Fruit fly (Drosophila melanogaster): ENCODE measurements around the gene Sec15.

Gene Sec15

DNA sequence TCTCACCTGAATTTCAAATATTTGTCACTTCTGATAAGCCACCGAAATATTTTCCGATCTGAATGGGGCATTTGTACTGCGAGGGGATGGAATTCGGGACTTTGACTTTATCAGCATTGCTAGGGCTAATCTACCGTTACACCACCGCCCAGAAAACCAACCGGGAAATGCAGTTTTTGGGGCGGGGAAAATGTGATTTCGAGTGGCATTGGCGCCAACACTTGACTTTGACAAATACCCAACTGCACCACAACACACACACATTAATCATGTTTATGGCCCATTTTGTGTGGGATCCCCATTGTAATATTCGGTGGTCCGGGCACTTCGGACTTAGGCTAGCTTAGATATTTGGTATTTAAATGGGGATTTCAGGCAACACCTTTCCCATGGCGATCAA lies 28.8 kb downstream of the Sec15 start:
- TF ChIP-seq Pif1B (GFP tag; optimal IDR thresholded peaks at IDR 0.05) (no peak), Snoo (tag; optimal IDR thresholded peaks at IDR 0.05) (no peak), CG15710 (tag; optimal IDR thresholded peaks at IDR 0.05) (no peak), CG4496 (GFP tag; IDR thresholded peaks at IDR 0.05) (no peak), CG14655 (GFP tag; optimal IDR thresholded peaks at IDR 0.05) (no peak)

DNA sequence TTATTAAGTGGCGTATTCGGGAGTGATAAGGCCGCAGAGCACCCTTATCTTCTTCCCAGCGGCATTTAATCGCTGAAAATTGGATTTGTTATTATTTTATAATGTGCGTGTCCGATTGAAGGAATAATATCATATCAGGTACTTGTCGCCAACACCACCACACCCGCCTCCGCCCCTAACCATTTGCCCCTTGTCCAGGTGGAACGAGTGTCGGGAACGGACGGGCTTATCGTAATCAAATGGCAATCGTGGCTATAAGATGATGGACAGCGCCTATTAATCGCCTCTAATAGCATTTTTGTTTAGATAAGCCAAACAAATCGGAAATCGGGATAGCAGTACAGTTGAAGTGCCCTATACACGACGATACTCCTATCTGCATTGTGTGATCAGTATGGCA lies 29.6 kb downstream of the Sec15 start:
- TF ChIP-seq CG32121 (GFP tag; IDR thresholded peaks at IDR 0.05) (no peak), Pif1A (GFP tag; optimal IDR thresholded peaks at IDR 0.05) (no peak), CG10348 (GFP tag; IDR thresholded peaks at IDR 0.05) (no peak), fd96Ca (GFP tag; IDR thresholded peaks at IDR 0.05) (no peak), gl (tag; optimal IDR thresholded peaks at IDR 0.05) (no peak), CG8159 (tag; optimal IDR thresholded peaks at IDR 0.05) (no peak), CG13204 (GFP tag; optimal IDR thresholded peaks at IDR 0.05) (no peak), CG4496 (GFP tag; IDR thresholded peaks at IDR 0.05) (no peak), rn (GFP tag; IDR thresholded peaks at IDR 0.05) (no peak), Ets98B (GFP tag; IDR thresholded peaks at IDR 0.05) (no peak), EcR (GFP tag; optimal IDR thresholded peaks at IDR 0.05) (no peak), CG17806 (tag; optimal IDR thresholded peaks at IDR 0.05) (no peak), CG12605 (GFP tag; IDR thresholded peaks at IDR 0.05) (no peak), CG34367 (tag; optimal IDR thresholded peaks at IDR 0.05) (no peak), Pif1B (GFP tag; optimal IDR thresholded peaks at IDR 0.05) (no peak), CG15710 (tag; optimal IDR thresholded peaks at IDR 0.05) (no peak)

DNA sequence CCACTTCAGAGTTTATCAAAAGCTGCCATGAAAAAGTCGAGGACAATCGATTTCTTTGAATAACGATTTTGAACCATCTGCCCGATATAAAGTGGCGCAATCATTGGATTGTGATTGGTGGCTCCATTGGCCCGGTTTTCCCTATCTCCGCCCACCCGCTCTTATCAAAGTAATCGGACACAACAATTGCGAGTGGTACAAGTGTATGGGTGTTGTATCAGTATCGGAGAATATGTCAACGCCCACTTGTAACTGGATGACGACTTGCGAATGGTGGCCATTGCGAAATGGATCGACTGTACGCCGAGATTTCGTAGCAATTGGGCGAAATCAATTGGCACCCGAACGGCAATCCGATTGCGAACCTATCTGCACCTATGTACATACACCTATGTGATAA lies 30.2 kb downstream of the Sec15 start:
- TF ChIP-seq CG9948 (tag; optimal IDR thresholded peaks at IDR 0.05) = no peak
- TF ChIP-seq CG8159 (tag; optimal IDR thresholded peaks at IDR 0.05) = no peak
- TF ChIP-seq CG8301 (tag; optimal IDR thresholded peaks at IDR 0.05) = no peak
- TF ChIP-seq Snoo (tag; optimal IDR thresholded peaks at IDR 0.05) = no peak
- TF ChIP-seq EcR (GFP tag; optimal IDR thresholded peaks at IDR 0.05) = no peak
- TF ChIP-seq Pif1B (GFP tag; optimal IDR thresholded peaks at IDR 0.05) = no peak
- no peak for TF ChIP-seq CG34367 (tag; optimal IDR thresholded peaks at IDR 0.05)
- no peak for TF ChIP-seq Ets98B (GFP tag; IDR thresholded peaks at IDR 0.05)
- no peak for TF ChIP-seq CG4496 (GFP tag; IDR thresholded peaks at IDR 0.05)
- TF ChIP-seq CG14655 (GFP tag; optimal IDR thresholded peaks at IDR 0.05) = no peak
- no peak for TF ChIP-seq rn (GFP tag; IDR thresholded peaks at IDR 0.05)
- TF ChIP-seq CG17806 (tag; optimal IDR thresholded peaks at IDR 0.05) = no peak
- no peak for TF ChIP-seq D1 (tag; optimal IDR thresholded peaks at IDR 0.05)
- TF ChIP-seq gl (tag; optimal IDR thresholded peaks at IDR 0.05) = no peak
- TF ChIP-seq Pif1A (GFP tag; optimal IDR thresholded peaks at IDR 0.05) = no peak

DNA sequence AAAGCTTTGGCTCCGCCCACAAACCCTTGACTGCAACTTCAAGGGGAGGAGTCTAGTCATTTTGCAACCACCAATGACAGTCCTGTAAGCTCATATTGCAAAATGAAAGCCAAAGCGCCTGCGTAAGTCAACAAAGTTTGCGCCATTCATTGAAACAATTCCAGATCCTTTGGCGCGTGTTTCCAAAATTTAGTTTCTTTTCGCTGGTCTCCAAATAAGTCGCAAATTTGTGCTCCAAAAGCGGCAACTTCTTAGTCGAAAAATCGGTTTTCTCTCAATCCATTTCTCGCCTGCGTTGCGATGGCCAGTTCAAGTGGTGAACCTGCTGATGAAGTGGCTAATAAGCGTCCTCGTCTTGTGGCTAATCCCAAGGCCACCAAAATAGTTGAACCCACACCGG lies 34.1 kb downstream of the Sec15 start, which contains the start of gene dmrt93B:
Gene dmrt93B (plus strand): TSS at position 301 of the 400 bp plus-strand sequence.
- no peak for TF ChIP-seq CG12605 (GFP tag; IDR thresholded peaks at IDR 0.05)
- TF ChIP-seq rn (GFP tag; IDR thresholded peaks at IDR 0.05) = no peak
- TF ChIP-seq CG13204 (GFP tag; optimal IDR thresholded peaks at IDR 0.05) = no peak
- no peak for TF ChIP-seq CG9948 (tag; optimal IDR thresholded peaks at IDR 0.05)

DNA sequence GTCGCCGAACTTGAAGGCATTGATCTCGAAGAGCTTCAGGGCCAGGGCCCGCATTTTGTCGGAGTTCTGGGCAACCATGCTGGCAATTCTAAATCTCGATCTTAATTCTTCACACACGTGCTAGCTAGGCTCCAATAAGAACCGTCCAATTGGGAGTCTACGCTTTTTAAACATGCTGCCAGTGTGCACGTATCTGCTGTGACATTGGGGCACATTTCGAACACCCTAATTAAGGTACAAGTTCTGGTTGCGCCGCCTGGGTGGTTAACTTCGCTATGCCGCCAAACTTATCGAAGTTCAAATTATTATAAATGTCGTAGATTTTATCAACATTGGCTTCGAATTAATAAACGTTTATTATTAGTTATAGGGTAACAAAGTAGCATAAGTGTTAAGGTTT lies 34.6 kb downstream of the Sec15 start, which contains the start of gene r-l:
Gene r-l (minus strand): TSS at position 179 of the 400 bp plus-strand sequence.
- TF ChIP-seq EcR (GFP tag; optimal IDR thresholded peaks at IDR 0.05) (peak; percentile 22), CG32121 (GFP tag; IDR thresholded peaks at IDR 0.05) (no peak)

DNA sequence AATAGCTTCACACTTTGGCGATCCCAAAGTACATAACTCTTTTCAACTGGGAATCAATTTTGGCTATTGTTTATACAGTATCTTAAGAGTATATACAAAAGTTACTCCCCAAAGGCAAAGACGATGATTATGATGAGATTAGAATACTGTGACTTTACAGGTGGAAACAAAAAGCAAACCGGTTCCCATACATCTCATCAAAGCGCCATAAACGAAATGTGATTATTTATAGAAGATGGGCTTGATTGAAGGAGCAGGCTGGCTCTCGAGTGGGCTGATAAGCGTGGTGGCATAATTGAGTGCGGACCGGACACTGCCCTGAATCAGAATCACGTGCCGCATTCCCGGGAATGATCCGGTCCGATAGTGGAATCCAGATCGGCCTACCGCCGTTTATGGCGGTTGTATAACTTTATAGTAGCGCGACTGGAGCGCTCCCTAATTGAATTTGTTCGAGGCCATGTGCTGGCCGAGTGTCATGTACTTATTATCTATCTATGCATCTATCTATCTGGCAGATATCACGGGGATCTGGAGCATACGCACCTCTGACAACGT lies 35.8 kb downstream of the Sec15 start:
- TF ChIP-seq Pif1A (GFP tag; optimal IDR thresholded peaks at IDR 0.05) = no peak
- TF ChIP-seq CG13204 (GFP tag; optimal IDR thresholded peaks at IDR 0.05) = no peak
- TF ChIP-seq CG14655 (GFP tag; optimal IDR thresholded peaks at IDR 0.05) = no peak
- no peak for TF ChIP-seq CG8301 (tag; optimal IDR thresholded peaks at IDR 0.05)
- no peak for TF ChIP-seq CG15710 (tag; optimal IDR thresholded peaks at IDR 0.05)
- TF ChIP-seq rn (GFP tag; IDR thresholded peaks at IDR 0.05) = no peak
- no peak for TF ChIP-seq EcR (GFP tag; optimal IDR thresholded peaks at IDR 0.05)
- TF ChIP-seq D1 (tag; optimal IDR thresholded peaks at IDR 0.05) = no peak
- TF ChIP-seq CG12605 (GFP tag; IDR thresholded peaks at IDR 0.05) = no peak
- TF ChIP-seq gl (tag; optimal IDR thresholded peaks at IDR 0.05) = no peak

DNA sequence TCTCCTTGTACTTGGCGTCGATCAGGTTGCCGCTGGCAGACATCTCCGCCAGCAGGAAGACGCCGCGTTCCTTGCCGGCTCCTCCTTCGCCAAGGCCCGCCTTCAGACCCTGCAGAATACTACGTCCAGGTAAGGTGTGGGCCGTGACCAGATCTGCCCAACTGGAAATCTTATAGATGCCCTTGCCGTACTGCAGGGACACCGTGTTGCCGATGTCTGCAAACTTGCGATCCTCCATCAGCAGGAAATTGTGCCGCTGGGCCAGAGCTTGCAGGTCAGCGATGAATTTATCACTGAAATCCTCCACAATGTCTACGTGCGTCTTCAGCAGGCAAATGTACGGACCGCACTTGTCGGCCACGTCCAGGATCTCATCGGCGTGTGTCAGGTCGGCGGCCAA lies 36.5 kb downstream of the Sec15 start:
- no peak for TF ChIP-seq CG10348 (GFP tag; IDR thresholded peaks at IDR 0.05)
- TF ChIP-seq CG13204 (GFP tag; optimal IDR thresholded peaks at IDR 0.05) = no peak
- TF ChIP-seq EcR (GFP tag; optimal IDR thresholded peaks at IDR 0.05) = no peak
- no peak for TF ChIP-seq Ets98B (GFP tag; IDR thresholded peaks at IDR 0.05)
- no peak for TF ChIP-seq CG17806 (tag; optimal IDR thresholded peaks at IDR 0.05)
- no peak for TF ChIP-seq CG12605 (GFP tag; IDR thresholded peaks at IDR 0.05)
- TF ChIP-seq Snoo (tag; optimal IDR thresholded peaks at IDR 0.05) = no peak
- TF ChIP-seq fd96Ca (GFP tag; IDR thresholded peaks at IDR 0.05) = no peak
- TF ChIP-seq CG15710 (tag; optimal IDR thresholded peaks at IDR 0.05) = no peak
- no peak for TF ChIP-seq rn (GFP tag; IDR thresholded peaks at IDR 0.05)
- TF ChIP-seq CG34367 (tag; optimal IDR thresholded peaks at IDR 0.05) = no peak
- TF ChIP-seq CG4496 (GFP tag; IDR thresholded peaks at IDR 0.05) = no peak
- TF ChIP-seq Pif1B (GFP tag; optimal IDR thresholded peaks at IDR 0.05) = no peak
- TF ChIP-seq gl (tag; optimal IDR thresholded peaks at IDR 0.05) = no peak
- TF ChIP-seq CG8159 (tag; optimal IDR thresholded peaks at IDR 0.05) = no peak
- no peak for TF ChIP-seq CG8301 (tag; optimal IDR thresholded peaks at IDR 0.05)
- TF ChIP-seq CG9948 (tag; optimal IDR thresholded peaks at IDR 0.05) = no peak
- TF ChIP-seq D1 (tag; optimal IDR thresholded peaks at IDR 0.05) = no peak

Measured in whole organism, pupa.